Fruit fly (Drosophila melanogaster): ENCODE measurements around the gene chas.

Gene chas

dm6 chrX:17697266-17697665, 1.3 kb downstream of the chas start (continued):
- TF ChIP-seq CG17829 (tag; optimal IDR thresholded peaks at IDR 0.05): no peak
- TF ChIP-seq sens (GFP tag): peak; percentile 41
- TF ChIP-seq Trl (optimal IDR thresholded peaks at IDR 0.05): no peak
- no peak for TF ChIP-seq Trl (GFP tag; optimal IDR thresholded peaks at IDR 0.05)
- no peak for TF ChIP-seq tap (tag; optimal IDR thresholded peaks at IDR 0.05)
- TF ChIP-seq sc (optimal IDR thresholded peaks at IDR 0.05): no peak
- no peak for TF ChIP-seq sc (GFP tag; optimal IDR thresholded peaks at IDR 0.05)
- 0 out of 2 replicates have a peak, but pooled peaks have one; percentile 19 for TF ChIP-seq CG32532 (GFP tag; IDR thresholded peaks at IDR 0.05)
- no peak for TF ChIP-seq BtbVII (GFP tag; optimal IDR thresholded peaks at IDR 0.05)
- TF ChIP-seq CG17612 (GFP tag; IDR thresholded peaks at IDR 0.05): no peak
- TF ChIP-seq nom (GFP tag; optimal IDR thresholded peaks at IDR 0.05): no peak
- no peak for TF ChIP-seq Lhr (GFP tag; optimal IDR thresholded peaks at IDR 0.05)
- TF ChIP-seq disco-r (GFP tag; optimal IDR thresholded peaks at IDR 0.05): no peak
- TF ChIP-seq CG8924 (tag; optimal IDR thresholded peaks at IDR 0.05): no peak
- no peak for TF ChIP-seq ems (GFP tag; optimal IDR thresholded peaks at IDR 0.05)
- no peak for TF ChIP-seq CG10654 (GFP tag; optimal IDR thresholded peaks at IDR 0.05)

DNA sequence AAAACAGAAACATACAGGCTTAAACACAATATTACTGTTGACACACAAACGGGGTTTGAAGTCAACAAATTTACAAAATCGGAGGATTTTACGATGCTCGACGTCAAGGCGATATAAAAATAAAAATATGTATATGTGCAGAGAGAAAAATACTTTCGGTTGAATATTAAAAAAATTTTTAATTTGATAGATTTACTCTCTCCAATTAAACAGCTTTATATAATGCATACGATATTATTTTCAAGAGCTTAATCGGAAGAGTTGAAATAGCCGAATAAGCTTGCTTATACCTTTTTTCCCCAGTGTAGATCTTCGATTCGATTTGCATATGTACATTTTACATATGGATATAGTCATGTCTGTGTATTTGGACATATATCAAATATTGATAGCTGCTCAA, 1.9 kb downstream of the chas start:
- TF ChIP-seq CG9437 (GFP tag; optimal IDR thresholded peaks at IDR 0.05) (peak; percentile 33), Hr39 (optimal IDR thresholded peaks at IDR 0.05) (no peak), Abd-B (GFP tag; optimal IDR thresholded peaks at IDR 0.05) (peak; percentile 57), Blimp-1 (GFP tag; optimal IDR thresholded peaks at IDR 0.05) (peak; percentile 16), Bdp1 (GFP tag; optimal IDR thresholded peaks at IDR 0.05) (no peak), dpn (GFP tag; optimal IDR thresholded peaks at IDR 0.05) (peak; percentile 25 to 41), CG33213 (GFP tag; optimal IDR thresholded peaks at IDR 0.05) (no peak), CG6791 (GFP tag; IDR thresholded peaks at IDR 0.05; ENCODE audit: partially characterized antibody) (no peak), PHDP (tag; optimal IDR thresholded peaks at IDR 0.05) (peak; percentile 77), pb (GFP tag; optimal IDR thresholded peaks at IDR 0.05) (no peak), Ssrp (tag; optimal IDR thresholded peaks at IDR 0.05) (peak; percentile 17), pfk (GFP tag; optimal IDR thresholded peaks at IDR 0.05) (no peak), CG12769 (tag; optimal IDR thresholded peaks at IDR 0.05) (peak; percentile 59), shn (GFP tag; optimal IDR thresholded peaks at IDR 0.05) (no peak), Meics (GFP tag; optimal IDR thresholded peaks at IDR 0.05) (peak; percentile 48), CG4854 (GFP tag; optimal IDR thresholded peaks at IDR 0.05) (no peak), eyg (GFP tag; optimal IDR thresholded peaks at IDR 0.05) (peak; percentile 26), odd (GFP tag; optimal IDR thresholded peaks at IDR 0.05) (peak; percentile 26), ap (GFP tag; IDR thresholded peaks at IDR 0.05) (no peak), CG8089 (GFP tag; optimal IDR thresholded peaks at IDR 0.05) (no peak), nom (GFP tag; optimal IDR thresholded peaks at IDR 0.05) (no peak), CG12219 (GFP tag; optimal IDR thresholded peaks at IDR 0.05) (peak; percentile 31), CG10267 (tag; optimal IDR thresholded peaks at IDR 0.05) (peak; percentile 14), CG16779 (GFP tag; IDR thresholded peaks at IDR 0.05) (0 out of 2 replicates have a peak, but pooled peaks have one; percentile 18), CG2875 (GFP tag; optimal IDR thresholded peaks at IDR 0.05) (no peak), CG10209 (GFP tag; optimal IDR thresholded peaks at IDR 0.05) (peak; percentile 6), CG12744 (GFP tag; optimal IDR thresholded peaks at IDR 0.05) (no peak), gsb-n (tag; optimal IDR thresholded peaks at IDR 0.05) (peak; percentile 19), Lim3 (GFP tag; IDR thresholded peaks at IDR 0.05) (no peak), Xbp1 (GFP tag; optimal IDR thresholded peaks at IDR 0.05) (peak; percentile 23), Ets97D (GFP tag; optimal IDR thresholded peaks at IDR 0.05) (no peak), pita (GFP tag; optimal IDR thresholded peaks at IDR 0.05) (no peak), inv (GFP tag; IDR thresholded peaks at IDR 0.05; ENCODE audit: partially characterized antibody) (no peak), run (tag; optimal IDR thresholded peaks at IDR 0.05) (peak; percentile 29), gcm2 (GFP tag; optimal IDR thresholded peaks at IDR 0.05) (no peak), B-H2 (GFP tag; optimal IDR thresholded peaks at IDR 0.05) (no peak), HHEX (GFP tag; optimal IDR thresholded peaks at IDR 0.05) (no peak)

All from whole organism, embryonic.